Fruit fly (Drosophila melanogaster) Kc167 (cell line): ENCODE data around the gene Dhc62B.

ENCODE experiments used
- Myc ChIP-seq: fragments of >200 bp; optimal IDR thresholded peaks from 2 replicates; lab custom pipeline; 2017; ENCODE audit warnings: missing external identifiers
- Sin3A ChIP-seq: fragments of >200 bp; optimal IDR thresholded peaks from 2 replicates; lab custom pipeline; 2018; ENCODE audit warnings: missing external identifiers
- h ChIP-seq: fragments of >200 bp; optimal IDR thresholded peaks from 3 replicates; lab custom pipeline; 2018; ENCODE audit warnings: missing external identifiers
- insv ChIP-seq: fragments of >200 bp; optimal IDR thresholded peaks from 3 replicates; lab custom pipeline; 2018; ENCODE audit warnings: missing external identifiers
- psq ChIP-seq: fragments of >200 bp; optimal IDR thresholded peaks from 2 replicates; lab custom pipeline; 2017; ENCODE audit warnings: missing external identifiers
- ttk ChIP-seq: sonication (Bioruptor generic); optimal IDR thresholded peaks from 2 replicates; lab custom pipeline; 2017; ENCODE audit warnings: missing external identifiers

Dhc62B gene

dm6 chr3L:1771658-1772057 is at the start of gene Dhc62B:
TSS of gene Dhc62B (minus strand) at chr3L:1771758.
- TF ChIP-seq psq: no peak
- no peak for TF ChIP-seq ttk (lab: Kevin White, UChicago)
- no peak for TF ChIP-seq Myc (lab: Kevin White, UChicago)
- TF ChIP-seq h (lab: Kevin White, UChicago): no peak
- no peak for TF ChIP-seq insv (lab: Kevin White, UChicago)
- TF ChIP-seq Sin3A (lab: Kevin White, UChicago): no peak

DNA sequence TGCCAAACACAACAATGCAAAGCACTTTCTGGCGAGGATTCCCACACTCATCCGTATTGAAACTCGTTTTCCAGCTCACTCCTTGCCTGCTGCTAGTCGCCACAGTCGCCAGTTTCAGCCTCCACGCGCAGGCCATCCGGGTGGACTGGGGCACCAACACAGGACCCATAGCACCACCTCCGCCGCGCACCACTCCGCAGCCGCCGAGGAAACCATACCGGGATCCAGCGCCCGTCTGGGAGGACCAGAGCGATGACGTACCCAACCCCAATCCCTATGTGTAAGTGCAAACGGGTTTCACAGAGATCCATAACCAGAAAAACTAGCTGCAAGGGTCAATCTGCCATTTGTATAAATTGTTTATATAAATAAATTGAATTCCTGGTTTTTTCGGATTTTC is 49.6 kb upstream of the Dhc62B start:
- TF ChIP-seq psq: no peak
- no peak for TF ChIP-seq h (lab: Kevin White, UChicago)
- no peak for TF ChIP-seq ttk (lab: Kevin White, UChicago)
- no peak for TF ChIP-seq Myc (lab: Kevin White, UChicago)
- no peak for TF ChIP-seq Sin3A (lab: Kevin White, UChicago)

DNA sequence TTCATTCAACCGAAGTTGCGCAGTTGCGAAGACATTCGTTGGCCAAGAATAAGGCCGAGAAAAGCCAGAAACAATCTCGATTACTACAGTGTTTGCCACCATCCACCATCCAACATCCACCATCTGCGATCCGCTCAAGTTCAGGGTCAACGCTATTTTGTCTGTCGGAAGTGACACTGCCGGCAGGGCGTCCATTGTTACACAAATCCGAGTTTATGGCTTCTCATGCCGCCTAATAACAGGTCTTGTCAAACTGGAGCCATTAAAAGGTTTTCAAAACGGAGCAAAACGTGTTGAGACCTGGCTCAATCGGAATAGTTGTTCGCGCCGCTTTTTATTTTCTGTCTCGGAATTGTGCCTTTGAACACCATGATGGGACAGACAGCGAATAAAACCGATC is 47.3 kb upstream of the Dhc62B start:
- TF ChIP-seq h (lab: Kevin White, UChicago) (no peak), Sin3A (lab: Kevin White, UChicago) (no peak), psq (no peak), Myc (lab: Kevin White, UChicago) (no peak), insv (lab: Kevin White, UChicago) (no peak), ttk (lab: Kevin White, UChicago) (no peak)

DNA sequence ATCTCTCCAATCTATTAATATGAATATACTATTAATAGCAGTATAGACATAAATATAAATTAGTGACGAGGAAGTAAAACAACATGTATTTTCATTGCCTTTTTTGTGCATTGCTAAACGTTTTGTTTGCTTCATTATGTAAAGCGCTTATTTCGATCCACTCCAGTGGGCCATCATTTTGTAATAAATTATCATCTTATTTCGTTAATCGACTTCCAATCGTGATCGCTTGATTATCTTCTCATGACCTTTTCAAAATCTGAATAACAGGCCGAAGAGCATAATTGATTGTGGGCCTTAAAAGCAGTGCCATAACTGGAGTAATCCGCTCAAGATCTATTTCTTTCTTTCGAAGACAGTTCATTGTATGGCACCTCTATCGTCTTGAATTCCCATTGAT is 45.8 kb upstream of the Dhc62B start:
- TF ChIP-seq insv (lab: Kevin White, UChicago) (no peak), ttk (lab: Kevin White, UChicago) (no peak), h (lab: Kevin White, UChicago) (no peak), psq (no peak), Myc (lab: Kevin White, UChicago) (no peak), Sin3A (lab: Kevin White, UChicago) (no peak)

DNA sequence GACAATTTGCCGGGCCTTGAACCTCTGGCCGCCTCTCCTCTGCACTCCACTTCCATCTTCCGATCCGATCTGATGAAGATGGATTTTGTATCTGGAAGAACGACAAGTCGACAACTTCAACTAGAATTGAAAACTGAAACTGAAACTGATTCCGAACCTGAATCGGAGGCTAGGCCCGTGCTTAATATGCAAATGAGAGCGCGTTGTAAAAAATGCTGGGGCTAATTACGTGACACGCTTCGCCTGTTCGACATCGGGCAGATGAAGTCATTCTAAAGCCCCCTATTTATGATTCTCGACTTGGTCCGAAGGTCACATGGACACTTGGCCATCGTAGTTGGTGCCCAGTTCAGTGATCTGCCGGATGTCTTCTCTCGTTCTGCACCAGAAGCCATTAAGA is 45.1 kb upstream of the Dhc62B start:
- TF ChIP-seq h (lab: Kevin White, UChicago) (no peak), Myc (lab: Kevin White, UChicago) (no peak), Sin3A (lab: Kevin White, UChicago) (no peak), insv (lab: Kevin White, UChicago) (no peak), psq (no peak), ttk (lab: Kevin White, UChicago) (no peak)

- TF ChIP-seq ttk (lab: Kevin White, UChicago): no peak
These were observed 38.7 kb upstream of the Dhc62B start, which contains the start of gene GV1 for dm6 chr3L:1810288-1810687. TSS of gene GV1 (plus strand) at chr3L:1810588.

DNA sequence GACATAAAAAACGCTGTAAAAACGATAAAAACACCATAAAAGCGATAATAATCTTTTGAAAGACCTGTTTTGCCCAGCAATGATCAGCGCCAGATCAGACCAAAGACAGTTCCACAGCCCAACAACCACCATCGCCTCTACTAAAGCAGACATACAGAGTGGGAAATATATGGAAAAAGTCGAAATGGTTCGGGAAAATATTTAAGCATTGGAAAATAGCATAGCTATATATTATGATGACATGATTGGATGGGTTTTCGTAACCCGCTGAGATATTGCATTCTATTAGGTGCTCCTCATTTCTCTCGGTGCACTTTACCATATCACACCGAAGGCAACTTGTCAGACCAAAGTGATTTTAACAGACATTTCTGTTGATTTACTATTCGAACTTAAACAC is 37.1 kb upstream of the Dhc62B start:
- no peak for TF ChIP-seq insv (lab: Kevin White, UChicago)
- no peak for TF ChIP-seq ttk (lab: Kevin White, UChicago)
- TF ChIP-seq Sin3A (lab: Kevin White, UChicago): no peak
- TF ChIP-seq psq: no peak
- no peak for TF ChIP-seq h (lab: Kevin White, UChicago)
- no peak for TF ChIP-seq Myc (lab: Kevin White, UChicago)

dm6 chr3L:1802802-1803201 is 31.2 kb upstream of the Dhc62B start, which contains the start of the genes JTBR and CG42676:
TSS of gene JTBR (minus strand) at chr3L:1802856.
TSS of gene CG42676 (plus strand) at chr3L:1803107.
- no peak for TF ChIP-seq Sin3A (lab: Kevin White, UChicago)
- TF ChIP-seq psq: peak; percentile 58

DNA sequence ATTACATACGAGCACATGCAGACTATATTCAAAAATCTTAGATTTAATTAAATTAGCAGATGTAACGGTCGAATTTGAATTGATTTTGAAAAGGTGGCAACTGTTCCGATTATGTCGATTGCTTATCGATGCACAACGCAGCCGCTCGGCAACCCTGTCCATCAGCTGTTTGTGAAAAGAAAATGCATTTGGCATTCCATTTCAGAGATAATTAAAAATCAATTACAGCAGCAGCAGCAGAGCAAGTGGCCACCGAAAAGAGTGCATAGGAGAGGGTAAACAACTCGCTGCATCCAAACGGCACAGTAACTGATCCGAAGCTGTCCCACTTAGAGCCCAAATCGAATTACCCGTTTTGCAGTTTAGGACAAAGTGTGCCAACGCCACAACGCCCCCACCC is 27.1 kb upstream of the Dhc62B start, which contains the start of gene Patj:
TSS of gene Patj (plus strand) at position 155 of the 400 bp plus-strand sequence.
- no peak for TF ChIP-seq insv (lab: Kevin White, UChicago)
- no peak for TF ChIP-seq ttk (lab: Kevin White, UChicago)
- no peak for TF ChIP-seq psq
- no peak for TF ChIP-seq Sin3A (lab: Kevin White, UChicago)
- no peak for TF ChIP-seq h (lab: Kevin White, UChicago)
- TF ChIP-seq Myc (lab: Kevin White, UChicago): no peak

- TF ChIP-seq insv (lab: Kevin White, UChicago) (no peak), psq (no peak), Myc (lab: Kevin White, UChicago) (no peak), ttk (lab: Kevin White, UChicago) (no peak), Sin3A (lab: Kevin White, UChicago) (no peak), h (lab: Kevin White, UChicago) (no peak)
These were observed 25.4 kb upstream of the Dhc62B start, which contains the start of gene CG12020 for dm6 chr3L:1797005-1797404. TSS of gene CG12020 (plus strand) at chr3L:1797305.

DNA sequence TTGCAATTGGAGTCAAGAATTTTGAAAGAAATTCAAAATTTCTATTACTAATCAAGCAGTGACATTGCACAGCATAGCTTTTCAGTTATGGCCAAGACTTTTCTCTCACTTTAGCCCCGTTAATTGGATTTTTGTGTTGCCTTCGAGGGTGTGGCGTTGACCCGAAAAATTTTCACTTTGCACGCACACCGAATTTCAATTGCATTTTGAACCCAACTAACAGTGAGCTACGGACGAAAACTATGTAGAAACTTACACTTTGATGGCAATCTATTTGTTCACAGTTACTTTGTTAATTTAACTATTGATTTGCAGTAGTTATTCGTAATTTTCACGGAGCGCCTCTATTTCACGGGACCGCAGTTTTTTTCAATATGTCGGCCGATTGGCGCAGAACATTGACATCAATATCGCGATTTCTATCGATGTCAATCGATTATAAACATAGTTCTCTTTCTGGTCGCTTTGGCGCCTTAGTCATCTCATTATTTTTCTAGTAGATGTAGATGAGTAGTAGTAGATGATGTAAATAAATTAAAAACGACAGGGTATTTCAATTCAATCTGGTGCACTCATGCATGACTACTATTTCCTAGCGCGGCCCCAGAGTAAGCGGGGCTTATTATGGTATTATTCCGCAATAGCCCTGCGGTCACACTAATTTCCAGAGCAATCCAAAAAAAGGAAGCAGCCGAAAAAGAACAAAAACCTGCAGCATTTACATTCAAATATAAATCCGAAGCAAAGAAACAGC is 23.6 kb upstream of the Dhc62B start, which contains the start of the genes alpha-Spec, dlt and Cdc37:
TSS of gene alpha-Spec (minus strand) at position 386 of the 754 bp plus-strand sequence.
TSS of gene dlt (minus strand) at position 386 of the 754 bp plus-strand sequence.
TSS of gene Cdc37 (plus strand) at position 450 of the 754 bp plus-strand sequence.
- TF ChIP-seq psq: no peak
- no peak for TF ChIP-seq Sin3A (lab: Kevin White, UChicago)
- TF ChIP-seq h (lab: Kevin White, UChicago): no peak
- TF ChIP-seq ttk (lab: Kevin White, UChicago): no peak
- TF ChIP-seq insv (lab: Kevin White, UChicago): no peak
- TF ChIP-seq Myc (lab: Kevin White, UChicago): no peak
